Fruit fly (Drosophila melanogaster): Measurements from ENCODE around the gene PRL-1.

Gene PRL-1

dm6 chr2L:16274100-16274499 is 16.7 kb upstream of the PRL-1 start:
- TF ChIP-seq Eip93F (GFP tag; optimal IDR thresholded peaks at IDR 0.05) (no peak), Eip75B (GFP tag; optimal IDR thresholded peaks at IDR 0.05) (no peak), CG8319 (GFP tag; optimal IDR thresholded peaks at IDR 0.05) (no peak), Hr38 (GFP tag; optimal IDR thresholded peaks at IDR 0.05) (no peak), CG6276 (GFP tag; optimal IDR thresholded peaks at IDR 0.05) (peak; percentile 4), dac (GFP tag; optimal IDR thresholded peaks at IDR 0.05) (peak; percentile 4), spab (GFP tag; optimal IDR thresholded peaks at IDR 0.05) (no peak), Lpt (GFP tag; optimal IDR thresholded peaks at IDR 0.05) (peak; percentile 12), fkh (GFP tag; optimal IDR thresholded peaks at IDR 0.05) (no peak), CG15336 (GFP tag; IDR thresholded peaks at IDR 0.05) (no peak; the same call in 1 of the 2 replicates), CG6808 (GFP tag; optimal IDR thresholded peaks at IDR 0.05) (no peak), pdm3 (GFP tag; optimal IDR thresholded peaks at IDR 0.05) (no peak), cyc (GFP tag; optimal IDR thresholded peaks at IDR 0.05) (no peak), CG32006 (GFP tag; optimal IDR thresholded peaks at IDR 0.05) (peak; percentile 27), OdsH (GFP tag; optimal IDR thresholded peaks at IDR 0.05) (no peak), svp (GFP tag) (peak; percentile 83), Eip78C (GFP tag) (no peak), CG6792 (GFP tag; optimal IDR thresholded peaks at IDR 0.05) (no peak), Hr39 (GFP tag; optimal IDR thresholded peaks at IDR 0.05) (no peak), fd59A (GFP tag; optimal IDR thresholded peaks at IDR 0.05) (no peak), Hr4 (GFP tag; optimal IDR thresholded peaks at IDR 0.05) (no peak), Blimp-1 (GFP tag; optimal IDR thresholded peaks at IDR 0.05) (no peak), acj6 (GFP tag; optimal IDR thresholded peaks at IDR 0.05) (no peak), vri (GFP tag; optimal IDR thresholded peaks at IDR 0.05) (no peak), eg (GFP tag; IDR thresholded peaks at IDR 0.05) (0 out of 3 replicates have a peak, but pooled peaks have one; percentile 48), CG10669 (GFP tag; optimal IDR thresholded peaks at IDR 0.05) (no peak), CG7368 (GFP tag; optimal IDR thresholded peaks at IDR 0.05) (no peak), Sox102F (GFP tag; optimal IDR thresholded peaks at IDR 0.05) (no peak), CG6163 (GFP tag; IDR thresholded peaks at IDR 0.05) (peak; percentile 40; the same call in 1 of the 3 replicates), Ets96B (tag; optimal IDR thresholded peaks at IDR 0.05) (no peak), CG16779 (tag; optimal IDR thresholded peaks at IDR 0.05) (no peak), CG8119 (GFP tag; IDR thresholded peaks at IDR 0.05) (peak; percentile 41; the same call in 1 of the 3 replicates), CG31627 (GFP tag; optimal IDR thresholded peaks at IDR 0.05) (no peak), net (GFP tag; optimal IDR thresholded peaks at IDR 0.05) (no peak), dsx (GFP tag; optimal IDR thresholded peaks at IDR 0.05; ENCODE audit: poor library complexity, severe bottlenecking) (peak; percentile 40), CG3032 (tag; optimal IDR thresholded peaks at IDR 0.05) (no peak), CG3919 (GFP tag; optimal IDR thresholded peaks at IDR 0.05) (peak; percentile 4), CG6854 (GFP tag; optimal IDR thresholded peaks at IDR 0.05) (no peak), lz (GFP tag; optimal IDR thresholded peaks at IDR 0.05) (no peak), topi (GFP tag; optimal IDR thresholded peaks at IDR 0.05) (no peak), fd85E (GFP tag; optimal IDR thresholded peaks at IDR 0.05) (no peak), esn (GFP tag; optimal IDR thresholded peaks at IDR 0.05) (peak; percentile 15), CG1621 (tag; optimal IDR thresholded peaks at IDR 0.05) (no peak), Met (GFP tag; optimal IDR thresholded peaks at IDR 0.05) (no peak), CG34406 (GFP tag; optimal IDR thresholded peaks at IDR 0.05) (no peak)
